Worm (Caenorhabditis elegans) whole organism, L3 larva: ENCODE measurements around the gene tim-1.

Experiments used
- ama-1 ChIP-seq: fragments of 150-350 bp; optimal IDR thresholded peaks from 2 replicates; lab custom pipeline; 2018
- egl-27 ChIP-seq: sonication (generic microtip); optimal IDR thresholded peaks from 4 replicates; lab custom pipeline; 2017; ENCODE audit warnings: missing biosample characterization, missing genetic modification reagents, missing genetic modification characterization
- elt-1 ChIP-seq: fragments of 150-350 bp; optimal IDR thresholded peaks from 2 replicates; lab custom pipeline; 2014; ENCODE audit warnings: missing biosample characterization, missing genetic modification characterization
- elt-2 ChIP-seq: sonication (generic microtip); optimal IDR thresholded peaks from 2 replicates; lab custom pipeline; 2016; ENCODE audit warnings: missing genetic modification reagents, mild to moderate bottlenecking, missing genetic modification characterization, missing compliant biosample characterization
- elt-3 ChIP-seq, 3 experiments: fragments of 150-350 bp in 1 of 3; sonication (generic microtip) in 2 of 3; optimal IDR thresholded peaks; 2 replicates in 2 of 3; 4 replicates in 1 of 3; lab custom pipeline; 2014 to 2017; ENCODE audit warnings: missing biosample characterization in 3 of 3, missing genetic modification characterization in 3 of 3
- fos-1 ChIP-seq: fragments of 150-350 bp; optimal IDR thresholded peaks from 2 replicates; lab custom pipeline; 2014; ENCODE audit warnings: missing biosample characterization, missing genetic modification characterization
- nhr-76 ChIP-seq: fragments of 150-350 bp; sonication (generic microtip); optimal IDR thresholded peaks from 5 replicates; lab custom pipeline; 2014; ENCODE audit warnings: missing biosample characterization, missing genetic modification characterization
- nhr-77 ChIP-seq: fragments of 150-350 bp; optimal IDR thresholded peaks from 2 replicates; lab custom pipeline; 2014; ENCODE audit warnings: missing biosample characterization, missing genetic modification characterization
- skn-1 ChIP-seq: fragments of 150-350 bp; optimal IDR thresholded peaks from 2 replicates; lab custom pipeline; 2014; ENCODE audit warnings: missing biosample characterization, missing genetic modification characterization
- snpc-4 ChIP-seq: fragments of 150-350 bp; optimal IDR thresholded peaks from 2 replicates; lab custom pipeline; 2014; ENCODE audit warnings: missing biosample characterization, missing genetic modification characterization
- tbx-2 ChIP-seq: sonication (generic microtip); optimal IDR thresholded peaks from 2 replicates; lab custom pipeline; 2016; ENCODE audit warnings: mild to moderate bottlenecking, missing genetic modification characterization, missing compliant biosample characterization
- unc-62 ChIP-seq: fragments of 150-350 bp; sonication (generic microtip); optimal IDR thresholded peaks from 4 replicates; lab custom pipeline; 2014; ENCODE audit warnings: missing biosample characterization, missing genetic modification reagents, missing genetic modification characterization
- zag-1 ChIP-seq: fragments of 150-350 bp; optimal IDR thresholded peaks from 2 replicates; lab custom pipeline; 2014; ENCODE audit warnings: missing biosample characterization, missing genetic modification characterization

- no peak for TF ChIP-seq egl-27 (tag; lab: Kevin White, UChicago)
- no peak for TF ChIP-seq tbx-2 (tag; lab: Kevin White, UChicago)
- TF ChIP-seq fos-1 (tag; lab: Kevin White, UChicago), result no peak
- TF ChIP-seq ama-1, result no peak
- TF ChIP-seq elt-1 (tag; lab: Kevin White, UChicago), result no peak
- no peak for TF ChIP-seq unc-62 (GFP tag; lab: Kevin White, UChicago)
- no peak for TF ChIP-seq elt-3 (tag; optimal IDR thresholded peaks at IDR 0.05; lab: Kevin White, UChicago)
- TF ChIP-seq nhr-76, result no peak
- no peak for TF ChIP-seq nhr-77 (tag; lab: Kevin White, UChicago)
- no peak for TF ChIP-seq snpc-4 (tag; lab: Kevin White, UChicago)
- TF ChIP-seq elt-2, result no peak
- TF ChIP-seq skn-1, result no peak
- TF ChIP-seq zag-1, result no peak
Observed at ce11 chrIII:12251178-12251577, 1.2 kb upstream of the tim-1 start.
